Worm (Caenorhabditis elegans) whole organism, young adult: Measurements from ENCODE around the gene T14B1.1.

Experiments used
- B0261.1 ChIP-seq: sonication (generic microtip); optimal IDR thresholded peaks from 2 replicates; lab custom pipeline; 2016; ENCODE audit warnings: mild to moderate bottlenecking, missing genetic modification characterization, moderate library complexity, missing compliant biosample characterization
- T26A5.8 ChIP-seq: sonication (generic microtip); optimal IDR thresholded peaks from 2 replicates; lab custom pipeline; 2016; ENCODE audit warnings: missing genetic modification characterization, missing compliant biosample characterization
- Y53G8AR.9 ChIP-seq: fragments of 200-800 bp; sonication (Bioruptor generic); conservative IDR thresholded peaks from 2 replicates; pipeline ENCODE4 v1.3.6; 2022; ENCODE audit warnings: missing genetic modification reagents, missing genetic modification characterization, missing compliant biosample characterization
- attf-3 ChIP-seq: fragments of 200-800 bp; sonication (Bioruptor generic); conservative IDR thresholded peaks from 2 replicates; pipeline ENCODE4 v1.3.6; 2022; ENCODE audit warnings: missing genetic modification reagents, missing genetic modification characterization, missing compliant biosample characterization
- chd-7 ChIP-seq: sonication (generic microtip); optimal IDR thresholded peaks from 2 replicates; lab custom pipeline; 2016; ENCODE audit warnings: mild to moderate bottlenecking, missing genetic modification characterization, moderate library complexity, missing compliant biosample characterization
- egl-18 ChIP-seq: fragments of 200-800 bp; sonication (Bioruptor generic); IDR thresholded peaks from 2 replicates; pipeline ENCODE4 v1.3.6; 2022; ENCODE audit warnings: missing genetic modification reagents, missing genetic modification characterization, missing compliant biosample characterization
- mcd-1 ChIP-seq: fragments of 200-800 bp; sonication (Bioruptor generic); IDR thresholded peaks from 2 replicates; pipeline ENCODE4 v1.3.6; 2022; ENCODE audit warnings: missing genetic modification reagents, missing genetic modification characterization, missing compliant biosample characterization
- pha-4 ChIP-seq: fragments of 150-350 bp; sonication (generic microtip); optimal IDR thresholded peaks from 2 replicates; lab custom pipeline; 2014; ENCODE audit warnings: missing biosample characterization, missing genetic modification reagents, missing genetic modification characterization
- rcor-1 ChIP-seq: fragments of 200-800 bp; sonication (Bioruptor generic); IDR thresholded peaks from 2 replicates; pipeline ENCODE4 v1.3.6; 2022; ENCODE audit warnings: missing genetic modification reagents, missing genetic modification characterization, missing compliant biosample characterization
- rpc-1 ChIP-seq, 2 experiments: fragments of 150-350 bp in 1 of 2; sonication (generic microtip) in 1 of 2; optimal IDR thresholded peaks; 2 replicates each; lab custom pipeline; 2014 to 2018; ENCODE audit warnings: missing biosample characterization in 1 of 2, missing genetic modification characterization in 1 of 2, missing genetic modification reagents in 1 of 2, missing genotype in 1 of 2
- xnd-1 ChIP-seq: sonication (generic microtip); optimal IDR thresholded peaks from 2 replicates; lab custom pipeline; 2016; ENCODE audit warnings: missing genotype, missing genetic modification reagents, missing genetic modification characterization, missing compliant biosample characterization

ce11 chrX:9637137-9637536, 31.4 kb downstream of the T14B1.1 start:
- TF ChIP-seq mcd-1 (no peak), T26A5.8 (no peak), egl-18 (GFP tag; lab: Robert Waterston, UW) (no peak), rpc-1 (optimal IDR thresholded peaks at IDR 0.05; lab: Kevin White, UChicago) (no peak), rpc-1 (tag; optimal IDR thresholded peaks at IDR 0.05; lab: Kevin White, UChicago) (no peak), chd-7 (no peak), pha-4 (no peak), rcor-1 (GFP tag; lab: Robert Waterston, UW) (no peak), xnd-1 (tag; lab: Kevin White, UChicago) (no peak), B0261.1 (tag; lab: Kevin White, UChicago) (no peak), Y53G8AR.9 (no peak), attf-3 (GFP tag; lab: Robert Waterston, UW) (no peak)
